Worm (Caenorhabditis elegans): ENCODE data around the gene K09G1.2.

ce11 chrV:9590317-9590716 is at the start of gene K09G1.2:
- no peak for TF ChIP-seq ama-1 (optimal IDR thresholded peaks at IDR 0.05)
- no peak for TF ChIP-seq tbx-37 (GFP tag; conservative IDR thresholded peaks at IDR 0.05)
- no peak for TF ChIP-seq flt-1 (GFP tag; IDR thresholded peaks at IDR 0.05)
- no peak for TF ChIP-seq sea-1 (GFP tag; conservative IDR thresholded peaks at IDR 0.05)
- no peak for TF ChIP-seq ceh-13 (GFP tag; optimal IDR thresholded peaks at IDR 0.05)
- TF ChIP-seq ceh-36 (tag; optimal IDR thresholded peaks at IDR 0.05): no peak
- TF ChIP-seq pes-1 (GFP tag; IDR thresholded peaks at IDR 0.05): no peak
- TF ChIP-seq hmg-4 (GFP tag; optimal IDR thresholded peaks at IDR 0.05): no peak
- TF ChIP-seq B0310.2 (tag; optimal IDR thresholded peaks at IDR 0.05): no peak
- no peak for TF ChIP-seq tbx-11 (GFP tag; IDR thresholded peaks at IDR 0.05)
- TF ChIP-seq scrt-1 (GFP tag; IDR thresholded peaks at IDR 0.05): no peak
- TF ChIP-seq ets-7 (tag; optimal IDR thresholded peaks at IDR 0.05): no peak

All from whole organism, early embryonic.